Worm (Caenorhabditis elegans): ENCODE data around the gene srab-7.

srab-7 gene

ce11 chrV:3159252-3159651, 4.3 kb upstream of the srab-7 start, which contains the start of gene C36C5.12:
C36C5.12 (minus strand) TSS chrV:3159352.
- TF ChIP-seq efl-1 (optimal IDR thresholded peaks at IDR 0.05) (no peak), efl-1 (GFP tag; optimal IDR thresholded peaks at IDR 0.05 in 1 of 2) (peak in 1 of 2 experiments; percentile 29), lir-3 (tag; optimal IDR thresholded peaks at IDR 0.05; ENCODE audit: poor library complexity) (no peak)

- no peak for TF ChIP-seq nhr-20 (tag; optimal IDR thresholded peaks at IDR 0.05)
- TF ChIP-seq mdl-1 (tag; optimal IDR thresholded peaks at IDR 0.05) = no peak
- TF ChIP-seq aly-2 (tag; optimal IDR thresholded peaks at IDR 0.05) = no peak
- TF ChIP-seq unc-62 (GFP tag; optimal IDR thresholded peaks at IDR 0.05) = no peak
Measured at ce11 chrV:3158379-3158778, 3.4 kb upstream of the srab-7 start.

ce11 chrV:3156786-3157185, 1.8 kb upstream of the srab-7 start, which contains the start of gene exh-1:
exh-1 (plus strand) TSS chrV:3157086.
- TF ChIP-seq efl-3 (GFP tag; optimal IDR thresholded peaks at IDR 0.05) = no peak
- TF ChIP-seq snpc-4 (tag; optimal IDR thresholded peaks at IDR 0.05) = no peak
- TF ChIP-seq Y116A8C.19 (tag; optimal IDR thresholded peaks at IDR 0.05; ENCODE audit: borderline replicate concordance) = no peak
- no peak for TF ChIP-seq xbp-1 (tag; optimal IDR thresholded peaks at IDR 0.05)
- TF ChIP-seq zag-1 (tag; optimal IDR thresholded peaks at IDR 0.05) = no peak
- no peak for TF ChIP-seq efl-1 (optimal IDR thresholded peaks at IDR 0.05)
- no peak for TF ChIP-seq efl-1 (GFP tag; optimal IDR thresholded peaks at IDR 0.05 in 1 of 2)
- no peak for TF ChIP-seq sox-4 (tag; optimal IDR thresholded peaks at IDR 0.05)
- TF ChIP-seq egl-27 (tag; optimal IDR thresholded peaks at IDR 0.05) = no peak
- no peak for TF ChIP-seq elt-2 (tag; optimal IDR thresholded peaks at IDR 0.05)
- no peak for TF ChIP-seq pag-3 (tag; optimal IDR thresholded peaks at IDR 0.05; ENCODE audit: borderline replicate concordance, insufficient read depth)
- TF ChIP-seq ztf-4 (tag; optimal IDR thresholded peaks at IDR 0.05) = no peak
- TF ChIP-seq sup-37 (GFP tag; optimal IDR thresholded peaks at IDR 0.05) = no peak
- TF ChIP-seq nhr-85 (tag) = no peak
- TF ChIP-seq ceh-90 (tag; optimal IDR thresholded peaks at IDR 0.05) = no peak
- no peak for TF ChIP-seq nhr-77 (tag; optimal IDR thresholded peaks at IDR 0.05)
- TF ChIP-seq mdl-1 (tag; optimal IDR thresholded peaks at IDR 0.05) = no peak

ce11 chrV:3151862-3152261, 3.1 kb downstream of the srab-7 start, which contains the start of gene srab-6:
srab-6 (minus strand) TSS chrV:3151962.
- no peak for TF ChIP-seq ceh-63 (GFP tag; optimal IDR thresholded peaks at IDR 0.05)
- no peak for TF ChIP-seq ceh-88 (GFP tag; IDR thresholded peaks at IDR 0.05)
- no peak for TF ChIP-seq ztf-11 (tag; optimal IDR thresholded peaks at IDR 0.05)
- TF ChIP-seq ztf-4 (tag; optimal IDR thresholded peaks at IDR 0.05) = no peak
- no peak for TF ChIP-seq Y116A8C.19 (tag; optimal IDR thresholded peaks at IDR 0.05; ENCODE audit: borderline replicate concordance)
- TF ChIP-seq nhr-76 (tag; optimal IDR thresholded peaks at IDR 0.05) = no peak
- TF ChIP-seq ama-1 (optimal IDR thresholded peaks at IDR 0.05) = no peak
- no peak for TF ChIP-seq unc-86 (tag; optimal IDR thresholded peaks at IDR 0.05)
- no peak for TF ChIP-seq snpc-4 (tag; optimal IDR thresholded peaks at IDR 0.05)
- no peak for TF ChIP-seq nhr-237 (tag; optimal IDR thresholded peaks at IDR 0.05)
- TF ChIP-seq xbp-1 (tag; optimal IDR thresholded peaks at IDR 0.05) = no peak
- TF ChIP-seq isw-1 (GFP tag; IDR thresholded peaks at IDR 0.05) = no peak
- TF ChIP-seq grh-1 (GFP tag; IDR thresholded peaks at IDR 0.05) = no peak
- no peak for TF ChIP-seq mef-2 (tag; optimal IDR thresholded peaks at IDR 0.05)
- no peak for TF ChIP-seq nhr-84 (tag; optimal IDR thresholded peaks at IDR 0.05)
- no peak for TF ChIP-seq ceh-90 (tag; optimal IDR thresholded peaks at IDR 0.05)
- no peak for TF ChIP-seq nhr-71 (tag; optimal IDR thresholded peaks at IDR 0.05)
- no peak for TF ChIP-seq nhr-20 (tag; optimal IDR thresholded peaks at IDR 0.05)
- TF ChIP-seq dpl-1 (GFP tag; optimal IDR thresholded peaks at IDR 0.05) = no peak
- TF ChIP-seq irx-1 (tag; optimal IDR thresholded peaks at IDR 0.05) = no peak

- TF ChIP-seq aha-1 (tag; optimal IDR thresholded peaks at IDR 0.05) (no peak), nhr-71 (tag; optimal IDR thresholded peaks at IDR 0.05) (no peak), F16B12.6 (tag; optimal IDR thresholded peaks at IDR 0.05) (no peak), nhr-84 (tag; optimal IDR thresholded peaks at IDR 0.05) (no peak), C34B4.2 (tag; optimal IDR thresholded peaks at IDR 0.05) (no peak), dpl-1 (GFP tag; optimal IDR thresholded peaks at IDR 0.05) (no peak), nhr-85 (tag) (no peak), nhr-90 (tag; optimal IDR thresholded peaks at IDR 0.05; ENCODE audit: poor library complexity) (no peak), lsy-2 (tag; optimal IDR thresholded peaks at IDR 0.05) (no peak), ceh-63 (GFP tag; optimal IDR thresholded peaks at IDR 0.05) (no peak), pax-3 (tag; optimal IDR thresholded peaks at IDR 0.05) (no peak), unc-86 (tag; optimal IDR thresholded peaks at IDR 0.05) (no peak), lin-39 (tag; optimal IDR thresholded peaks at IDR 0.05) (no peak), unc-62 (GFP tag; optimal IDR thresholded peaks at IDR 0.05) (no peak), ets-5 (GFP tag; IDR thresholded peaks at IDR 0.05) (no peak)
Measured at ce11 chrV:3149910-3150428, 5.0 kb downstream of the srab-7 start.
